Fruit fly (Drosophila melanogaster) whole organism, prepupa: ENCODE results near the gene Dbct.

Experiments used
- Blimp-1 ChIP-seq: fragments of 200-800 bp; sonication (Bioruptor generic); optimal IDR thresholded peaks from 3 replicates; lab custom pipeline; 2017; ENCODE audit warnings: missing biosample characterization, missing genetic modification characterization, mild to moderate bottlenecking, moderate library complexity, missing genetic modification reagents
- CG10669 ChIP-seq: fragments of 200-800 bp; sonication (Bioruptor generic); optimal IDR thresholded peaks from 3 replicates; lab custom pipeline; 2018; ENCODE audit warnings: missing biosample characterization, mild to moderate bottlenecking, missing genetic modification characterization, moderate library complexity
- CG11294 ChIP-seq: fragments of 200-800 bp; sonication (Bioruptor generic); IDR thresholded peaks from 2 replicates; pipeline ENCODE4 v1.3.6; 2022; ENCODE audit warnings: missing biosample characterization, missing genetic modification characterization
- CG11762 ChIP-seq: fragments of 200-800 bp; sonication (Bioruptor generic); optimal IDR thresholded peaks from 3 replicates; lab custom pipeline; 2016; ENCODE audit warnings: missing biosample characterization, missing genetic modification characterization; ENCODE audit not compliant: insufficient read depth
- CG11902 ChIP-seq: fragments of 200-800 bp; sonication (Bioruptor generic); optimal IDR thresholded peaks from 3 replicates; lab custom pipeline; 2016; ENCODE audit warnings: missing biosample characterization, missing genetic modification characterization
- CG15336 ChIP-seq: fragments of 200-800 bp; sonication (Bioruptor generic); IDR thresholded peaks from 2 replicates; pipeline ENCODE4 v1.3.6; 2022; ENCODE audit warnings: missing biosample characterization, missing genetic modification characterization
- CG16779 ChIP-seq: fragments of 200-800 bp; sonication (Bioruptor generic); optimal IDR thresholded peaks from 3 replicates; lab custom pipeline; 2017; ENCODE audit warnings: missing biosample characterization, mild to moderate bottlenecking, missing genetic modification characterization
- CG3032 ChIP-seq: fragments of 200-800 bp; optimal IDR thresholded peaks from 2 replicates; lab custom pipeline; 2019; ENCODE audit warnings: missing biosample characterization, mild to moderate bottlenecking, missing genetic modification characterization, moderate library complexity
- CG31627 ChIP-seq: fragments of 200-800 bp; sonication (Bioruptor generic); optimal IDR thresholded peaks from 3 replicates; lab custom pipeline; 2016; ENCODE audit warnings: missing biosample characterization, missing genetic modification characterization
- CG32006 ChIP-seq: fragments of 200-800 bp; sonication (Bioruptor generic); optimal IDR thresholded peaks from 3 replicates; lab custom pipeline; 2017; ENCODE audit warnings: missing biosample characterization, mild to moderate bottlenecking, missing genetic modification characterization
- CG3919 ChIP-seq: fragments of 200-800 bp; sonication (Bioruptor generic); optimal IDR thresholded peaks from 3 replicates; lab custom pipeline; 2016; ENCODE audit warnings: missing biosample characterization, missing genetic modification characterization
- CG4318 ChIP-seq: fragments of 200-800 bp; sonication (Bioruptor generic); optimal IDR thresholded peaks from 3 replicates; lab custom pipeline; 2017; ENCODE audit warnings: missing biosample characterization, mild to moderate bottlenecking, missing genetic modification characterization
- CG6276 ChIP-seq: fragments of 200-800 bp; sonication (Bioruptor generic); optimal IDR thresholded peaks from 2 replicates; lab custom pipeline; 2017; ENCODE audit warnings: missing biosample characterization, mild to moderate bottlenecking, missing genetic modification characterization
- CG6792 ChIP-seq: fragments of 200-800 bp; sonication (Bioruptor generic); optimal IDR thresholded peaks from 3 replicates; lab custom pipeline; 2016; ENCODE audit warnings: missing biosample characterization, missing genetic modification characterization
- CG6808 ChIP-seq: fragments of 200-800 bp; sonication (Bioruptor generic); optimal IDR thresholded peaks from 3 replicates; lab custom pipeline; 2017; ENCODE audit warnings: missing biosample characterization, missing genetic modification characterization, mild to moderate bottlenecking, moderate library complexity, missing genetic modification reagents
- CG7368 ChIP-seq: fragments of 200-800 bp; sonication (Bioruptor generic); optimal IDR thresholded peaks from 3 replicates; lab custom pipeline; 2016; ENCODE audit warnings: missing biosample characterization, missing genetic modification characterization
- CG8119 ChIP-seq: fragments of 200-800 bp; sonication (Bioruptor generic); IDR thresholded peaks from 3 replicates; pipeline ENCODE4 v1.3.6; 2022; ENCODE audit warnings: missing biosample characterization, missing genetic modification characterization
- CG8319 ChIP-seq: fragments of 200-800 bp; sonication (Bioruptor generic); optimal IDR thresholded peaks from 3 replicates; lab custom pipeline; 2016; ENCODE audit warnings: missing biosample characterization, missing genetic modification characterization
- Eip75B ChIP-seq: fragments of 200-800 bp; sonication (Bioruptor generic); optimal IDR thresholded peaks from 3 replicates; lab custom pipeline; 2016; ENCODE audit warnings: missing biosample characterization, missing genetic modification characterization
- Eip78C ChIP-seq: fragments of 200-800 bp; sonication (Bioruptor generic); peaks from one replicate; lab custom pipeline; 2016; ENCODE audit warnings: missing biosample characterization, missing genetic modification characterization
- Eip93F ChIP-seq: fragments of 200-800 bp; sonication (Bioruptor generic); optimal IDR thresholded peaks from 2 replicates; lab custom pipeline; 2016; ENCODE audit warnings: missing biosample characterization, mild to moderate bottlenecking, missing genetic modification characterization
- Ets21C ChIP-seq: fragments of 200-800 bp; sonication (Bioruptor generic); optimal IDR thresholded peaks from 3 replicates; lab custom pipeline; 2016; ENCODE audit warnings: missing biosample characterization, missing genetic modification characterization
- Hr39 ChIP-seq: fragments of 200-800 bp; sonication (Bioruptor generic); optimal IDR thresholded peaks from 2 replicates; lab custom pipeline; 2016; ENCODE audit warnings: missing biosample characterization, missing genetic modification characterization
- Hr4 ChIP-seq: fragments of 200-800 bp; sonication (Bioruptor generic); optimal IDR thresholded peaks from 3 replicates; lab custom pipeline; 2016; ENCODE audit warnings: missing biosample characterization, missing genetic modification characterization
- Lpt ChIP-seq: fragments of 200-800 bp; sonication (Bioruptor generic); optimal IDR thresholded peaks from 3 replicates; lab custom pipeline; 2016; ENCODE audit warnings: missing biosample characterization, missing genetic modification characterization
- OdsH ChIP-seq: fragments of 200-800 bp; sonication (Bioruptor generic); optimal IDR thresholded peaks from 3 replicates; lab custom pipeline; 2016; ENCODE audit warnings: missing biosample characterization, missing genetic modification characterization
- Sox14 ChIP-seq: fragments of 200-800 bp; sonication (Bioruptor generic); optimal IDR thresholded peaks from 3 replicates; lab custom pipeline; 2016; ENCODE audit warnings: missing biosample characterization, missing genetic modification characterization
- Sox15 ChIP-seq: fragments of 200-800 bp; sonication (Bioruptor generic); optimal IDR thresholded peaks from 3 replicates; lab custom pipeline; 2016; ENCODE audit warnings: missing biosample characterization, missing genetic modification characterization
- achi ChIP-seq: fragments of 200-800 bp; sonication (Bioruptor generic); optimal IDR thresholded peaks from 3 replicates; lab custom pipeline; 2016; ENCODE audit warnings: missing biosample characterization, missing genetic modification characterization
- acj6 ChIP-seq: fragments of 200-800 bp; sonication (Bioruptor generic); optimal IDR thresholded peaks from 3 replicates; lab custom pipeline; 2016; ENCODE audit warnings: missing biosample characterization, missing genetic modification characterization
- cyc ChIP-seq: fragments of 200-800 bp; sonication (Bioruptor generic); optimal IDR thresholded peaks from 3 replicates; lab custom pipeline; 2016; ENCODE audit warnings: missing biosample characterization, missing genetic modification characterization
- dac ChIP-seq: fragments of 200-800 bp; sonication (Bioruptor generic); optimal IDR thresholded peaks from 2 replicates; lab custom pipeline; 2017; ENCODE audit warnings: missing biosample characterization, mild to moderate bottlenecking, missing genetic modification characterization
- dsx ChIP-seq: fragments of 200-800 bp; optimal IDR thresholded peaks from 3 replicates; lab custom pipeline; 2019; ENCODE audit warnings: missing biosample characterization, mild to moderate bottlenecking, missing genetic modification characterization, moderate library complexity; ENCODE audit not compliant: poor library complexity, severe bottlenecking
- eg ChIP-seq: fragments of 200-800 bp; sonication (Bioruptor generic); IDR thresholded peaks from 3 replicates; pipeline ENCODE4 v1.3.6; 2022; ENCODE audit warnings: missing biosample characterization, missing genetic modification characterization
- fd59A ChIP-seq: fragments of 200-800 bp; sonication (Bioruptor generic); optimal IDR thresholded peaks from 2 replicates; lab custom pipeline; 2017; ENCODE audit warnings: missing biosample characterization, mild to moderate bottlenecking, missing genetic modification characterization, missing genetic modification reagents
- fd85E ChIP-seq: fragments of 200-800 bp; sonication (Bioruptor generic); optimal IDR thresholded peaks from 3 replicates; lab custom pipeline; 2016; ENCODE audit warnings: missing biosample characterization, missing genetic modification characterization
- fkh ChIP-seq: fragments of 200-800 bp; sonication (Bioruptor generic); optimal IDR thresholded peaks from 3 replicates; lab custom pipeline; 2017; ENCODE audit warnings: missing biosample characterization, mild to moderate bottlenecking, missing genetic modification characterization, moderate library complexity
- lz ChIP-seq: fragments of 200-800 bp; sonication (Bioruptor generic); optimal IDR thresholded peaks from 3 replicates; lab custom pipeline; 2016; ENCODE audit warnings: missing biosample characterization, missing genetic modification characterization
- net ChIP-seq: fragments of 200-800 bp; sonication (Bioruptor generic); optimal IDR thresholded peaks from 3 replicates; lab custom pipeline; 2016; ENCODE audit warnings: missing biosample characterization, missing genetic modification characterization
- pdm3 ChIP-seq: fragments of 200-800 bp; sonication (Bioruptor generic); optimal IDR thresholded peaks from 3 replicates; lab custom pipeline; 2016; ENCODE audit warnings: missing biosample characterization, missing genetic modification characterization
- salr ChIP-seq, 2 experiments: fragments of 200-800 bp; sonication (Bioruptor generic); optimal IDR thresholded peaks; 3 replicates each; lab custom pipeline; 2016 to 2018; ENCODE audit warnings: missing biosample characterization in 2 of 2, missing genetic modification characterization in 2 of 2, mild to moderate bottlenecking in 1 of 2
- spab ChIP-seq: fragments of 200-800 bp; sonication (Bioruptor generic); optimal IDR thresholded peaks from 2 replicates; lab custom pipeline; 2017; ENCODE audit warnings: missing biosample characterization, mild to moderate bottlenecking, missing genetic modification characterization, missing genetic modification reagents
- ss ChIP-seq, 2 experiments: fragments of 200-800 bp; sonication (Bioruptor generic); optimal IDR thresholded peaks; 2 replicates in 1 of 2; 3 replicates in 1 of 2; lab custom pipeline; 2017 to 2018; ENCODE audit warnings: mild to moderate bottlenecking in 2 of 2, missing biosample characterization in 2 of 2, missing genetic modification characterization in 2 of 2, moderate library complexity in 1 of 2
- svp ChIP-seq: fragments of 200-800 bp; sonication (Bioruptor generic); peaks from one replicate; lab custom pipeline; 2016; ENCODE audit warnings: missing biosample characterization, missing genetic modification characterization
- topi ChIP-seq: fragments of 200-800 bp; sonication (Bioruptor generic); optimal IDR thresholded peaks from 3 replicates; lab custom pipeline; 2016; ENCODE audit warnings: missing biosample characterization, missing genetic modification characterization

Dbct gene

DNA sequence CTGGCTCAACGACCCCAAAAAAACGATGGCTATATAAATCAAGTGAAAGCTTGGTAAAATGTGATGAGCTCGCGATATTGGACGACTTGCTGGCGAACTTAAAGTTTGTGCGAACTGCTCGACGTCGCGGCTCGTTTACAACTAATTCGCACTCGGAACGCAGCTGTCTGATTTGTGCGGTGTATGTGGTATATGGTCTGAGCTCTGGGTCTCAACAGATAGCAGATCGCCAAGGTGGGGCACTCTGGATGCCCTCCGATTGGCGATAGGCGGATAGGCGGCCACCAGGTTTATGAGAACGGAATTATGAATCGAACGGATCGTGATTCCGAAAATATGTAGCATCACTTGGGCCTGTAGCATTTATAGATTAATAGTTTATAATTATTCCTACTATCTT lies 30.5 kb downstream of the Dbct start, which contains the start of gene Cyp4s3:
Cyp4s3 (minus strand) TSS at position 146 of the 400 bp plus-strand sequence.
- peak; percentile 92 for TF ChIP-seq svp (GFP tag; lab: Kevin White, UChicago)
- no peak for TF ChIP-seq Eip75B (GFP tag; lab: Kevin White, UChicago)
- no peak for TF ChIP-seq fd85E (GFP tag; lab: Kevin White, UChicago)

DNA sequence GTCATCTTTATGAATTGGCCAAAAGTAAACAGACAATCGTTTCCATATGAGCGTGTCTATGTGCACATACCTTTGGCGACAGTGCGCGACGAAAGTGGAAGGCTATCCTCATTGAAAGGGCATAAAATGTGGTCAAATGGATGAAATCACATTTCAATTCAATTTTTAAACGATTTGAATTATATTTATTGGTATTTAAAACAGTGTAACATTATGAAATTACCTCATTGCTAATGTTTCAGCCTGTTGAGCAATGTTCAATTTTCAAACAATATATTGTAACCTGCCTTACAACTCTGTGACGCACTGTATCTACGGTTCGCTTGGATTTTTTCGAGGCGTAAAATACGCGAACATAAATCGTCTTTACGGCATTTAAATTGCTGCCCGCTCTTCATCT lies 34.2 kb downstream of the Dbct start:
- peak; percentile 6 for TF ChIP-seq CG6276
- TF ChIP-seq salr (GFP tag; optimal IDR thresholded peaks at IDR 0.05; lab: Kevin White, UChicago) = no peak
- no peak for TF ChIP-seq dsx
- TF ChIP-seq achi = no peak
- TF ChIP-seq acj6 (GFP tag; lab: Kevin White, UChicago) = no peak
- TF ChIP-seq Hr4 (GFP tag; lab: Kevin White, UChicago) = peak; percentile 37
- TF ChIP-seq Blimp-1 (GFP tag; lab: Kevin White, UChicago) = no peak
- peak; percentile 51 for TF ChIP-seq CG32006 (GFP tag; lab: Kevin White, UChicago)
- no peak for TF ChIP-seq Lpt
- TF ChIP-seq CG10669 (GFP tag; lab: Kevin White, UChicago) = no peak
- no peak for TF ChIP-seq CG6808 (GFP tag; lab: Kevin White, UChicago)
- TF ChIP-seq svp (GFP tag; lab: Kevin White, UChicago) = no peak
- peak; percentile 52 for TF ChIP-seq CG15336 (GFP tag; lab: Robert Waterston, UW)
- no peak for TF ChIP-seq lz
- TF ChIP-seq CG11762 (GFP tag; lab: Kevin White, UChicago) = no peak
- no peak for TF ChIP-seq Ets21C (GFP tag; lab: Kevin White, UChicago)
- no peak for TF ChIP-seq cyc (GFP tag; lab: Kevin White, UChicago)
- no peak for TF ChIP-seq Eip93F
- TF ChIP-seq CG31627 (GFP tag; lab: Kevin White, UChicago) = no peak
- TF ChIP-seq pdm3 = peak; percentile 19
- peak; percentile 56 for TF ChIP-seq CG8119 (GFP tag; lab: Robert Waterston, UW)
- TF ChIP-seq fkh = peak; percentile 14
- TF ChIP-seq Sox15 = no peak
- no peak for TF ChIP-seq spab (GFP tag; lab: Kevin White, UChicago)
- no peak for TF ChIP-seq CG3032 (tag; lab: Kevin White, UChicago)
- peak; percentile 6 for TF ChIP-seq OdsH (GFP tag; lab: Kevin White, UChicago)
- no peak for TF ChIP-seq dac (GFP tag; lab: Kevin White, UChicago)
- peak; percentile 41; the same call in 1 of the 3 replicates for TF ChIP-seq eg (GFP tag; lab: Robert Waterston, UW)
- TF ChIP-seq ss (GFP tag; optimal IDR thresholded peaks at IDR 0.05; lab: Kevin White, UChicago) = no peak
- TF ChIP-seq CG3919 = no peak
- no peak for TF ChIP-seq CG8319 (GFP tag; lab: Kevin White, UChicago)
- no peak for TF ChIP-seq CG4318 (GFP tag; lab: Kevin White, UChicago)
- no peak for TF ChIP-seq CG7368 (GFP tag; lab: Kevin White, UChicago)
- TF ChIP-seq Eip78C (GFP tag; lab: Kevin White, UChicago) = peak; percentile 47
- no peak for TF ChIP-seq CG11294
- no peak for TF ChIP-seq topi

DNA sequence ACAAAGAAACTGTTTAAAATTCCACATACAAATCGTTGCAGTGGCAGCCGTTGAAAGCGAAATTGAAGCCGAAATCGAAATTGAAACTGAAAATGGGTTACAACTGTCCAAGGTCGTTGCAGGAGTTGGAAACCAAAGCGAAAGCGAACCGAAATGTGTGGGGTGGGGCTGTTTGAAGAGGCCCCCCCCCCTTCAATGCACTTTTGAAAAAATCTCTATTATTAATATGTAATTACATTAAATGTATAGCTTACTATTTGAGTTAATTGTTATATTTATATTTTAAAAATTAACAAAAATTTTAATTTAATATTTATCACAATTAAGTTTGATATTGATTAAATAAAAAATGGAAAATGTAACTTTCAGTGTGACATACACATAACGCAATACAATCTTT lies 35.8 kb downstream of the Dbct start:
- TF ChIP-seq CG11902 (GFP tag; lab: Kevin White, UChicago) (no peak), fd59A (no peak), pdm3 (no peak), Sox15 (no peak), Eip78C (GFP tag; lab: Kevin White, UChicago) (no peak), net (GFP tag; lab: Kevin White, UChicago) (no peak), CG10669 (GFP tag; lab: Kevin White, UChicago) (no peak), Sox14 (GFP tag; lab: Kevin White, UChicago) (no peak), topi (no peak), achi (no peak), CG16779 (tag; lab: Kevin White, UChicago) (no peak), CG8119 (GFP tag; lab: Robert Waterston, UW) (no peak), Hr39 (GFP tag; lab: Kevin White, UChicago) (no peak), CG31627 (GFP tag; lab: Kevin White, UChicago) (no peak), CG11762 (GFP tag; lab: Kevin White, UChicago) (no peak), fkh (no peak), cyc (GFP tag; lab: Kevin White, UChicago) (no peak), CG6792 (no peak)
